Worm (Caenorhabditis elegans) whole organism, L1 larva: ENCODE results near the gene str-158.

Source experiments
- C16A3.4 ChIP-seq: fragments of 150-350 bp; optimal IDR thresholded peaks from 2 replicates; lab custom pipeline; 2014; ENCODE audit warnings: missing biosample characterization, missing genetic modification characterization
- C34B4.2 ChIP-seq: sonication (generic microtip); optimal IDR thresholded peaks from 2 replicates; lab custom pipeline; 2017; ENCODE audit warnings: mild to moderate bottlenecking, missing genetic modification characterization, missing compliant biosample characterization
- alr-1 ChIP-seq: fragments of 200-800 bp; sonication (Bioruptor generic); optimal IDR thresholded peaks from 2 replicates; lab custom pipeline; 2018; ENCODE audit warnings: borderline replicate concordance, mild to moderate bottlenecking, missing genetic modification characterization, missing compliant biosample characterization
- aly-2 ChIP-seq: fragments of 150-350 bp; optimal IDR thresholded peaks from 2 replicates; lab custom pipeline; 2014; ENCODE audit warnings: missing biosample characterization, missing genetic modification characterization
- blmp-1 ChIP-seq: fragments of 150-350 bp; optimal IDR thresholded peaks from 2 replicates; lab custom pipeline; 2014; ENCODE audit warnings: missing biosample characterization, missing genetic modification characterization
- ceh-82 ChIP-seq, 3 experiments: fragments of 150-350 bp in 1 of 3; sonication (generic microtip) in 2 of 3; optimal IDR thresholded peaks; 2 replicates each; lab custom pipeline; 2014 to 2017; ENCODE audit warnings: missing biosample characterization in 3 of 3, missing genetic modification characterization in 3 of 3
- ceh-88 ChIP-seq: fragments of 200-800 bp; sonication (Bioruptor generic); IDR thresholded peaks from 2 replicates; pipeline ENCODE4 v1.3.6; 2022; ENCODE audit warnings: missing genetic modification characterization, missing compliant biosample characterization
- ceh-90 ChIP-seq: sonication (generic microtip); optimal IDR thresholded peaks from 2 replicates; lab custom pipeline; 2016; ENCODE audit warnings: missing genetic modification characterization, missing compliant biosample characterization
- ces-1 ChIP-seq: fragments of 150-350 bp; optimal IDR thresholded peaks from 2 replicates; lab custom pipeline; 2014; ENCODE audit warnings: missing biosample characterization, missing genetic modification reagents, missing genetic modification characterization
- dpl-1 ChIP-seq, 3 experiments: fragments of 150-350 bp in 2 of 3; sonication (generic microtip) in 1 of 3; optimal IDR thresholded peaks; 2 replicates each; lab custom pipeline; 2014 to 2017; ENCODE audit warnings: missing biosample characterization in 3 of 3, missing genetic modification characterization in 3 of 3, missing genetic modification reagents in 3 of 3
- dsc-1 ChIP-seq: sonication (generic microtip); optimal IDR thresholded peaks from 2 replicates; lab custom pipeline; 2016; ENCODE audit warnings: mild to moderate bottlenecking, missing genetic modification characterization, missing compliant biosample characterization
- efl-1 ChIP-seq, 4 experiments: fragments of 150-350 bp; optimal IDR thresholded peaks in 3 of 4; peaks in 1 of 4; 1 replicate in 1 of 4; 2 replicates in 3 of 4; lab custom pipeline; 2014; ENCODE audit warnings: missing biosample characterization in 2 of 4, missing genetic modification characterization in 2 of 4, missing genetic modification reagents in 2 of 4
- efl-3 ChIP-seq: fragments of 200-800 bp; sonication (Bioruptor generic); optimal IDR thresholded peaks from 2 replicates; lab custom pipeline; 2018; ENCODE audit warnings: mild to moderate bottlenecking, missing genetic modification characterization, missing compliant biosample characterization
- elt-2 ChIP-seq: sonication (generic microtip); optimal IDR thresholded peaks from 2 replicates; lab custom pipeline; 2016; ENCODE audit warnings: missing genetic modification characterization, mild to moderate bottlenecking, inconsistent platforms, missing compliant biosample characterization, missing genetic modification reagents
- elt-3 ChIP-seq, 6 experiments: fragments of 150-350 bp in 1 of 6; sonication (generic microtip); optimal IDR thresholded peaks; 2 replicates each; lab custom pipeline; 2017 to 2018; ENCODE audit warnings: missing biosample characterization in 6 of 6, missing genetic modification characterization in 6 of 6, inconsistent platforms in 1 of 6
- ets-5 ChIP-seq: fragments of 200-800 bp; sonication (Bioruptor generic); IDR thresholded peaks from 2 replicates; pipeline ENCODE4 v1.3.6; 2022; ENCODE audit warnings: missing genetic modification characterization, missing compliant biosample characterization
- fkh-10 ChIP-seq: sonication (generic microtip); optimal IDR thresholded peaks from 2 replicates; lab custom pipeline; 2017; ENCODE audit warnings: missing biosample characterization, missing genetic modification reagents, missing genetic modification characterization
- fkh-4 ChIP-seq: sonication (generic microtip); optimal IDR thresholded peaks from 2 replicates; lab custom pipeline; 2016; ENCODE audit warnings: missing compliant biosample characterization, missing genetic modification characterization, borderline replicate concordance
- fkh-8 ChIP-seq: sonication (generic microtip); optimal IDR thresholded peaks from 2 replicates; lab custom pipeline; 2016; ENCODE audit warnings: mild to moderate bottlenecking, missing genetic modification characterization, missing compliant biosample characterization
- fos-1 ChIP-seq: fragments of 150-350 bp; optimal IDR thresholded peaks from 2 replicates; lab custom pipeline; 2014; ENCODE audit warnings: missing biosample characterization, missing genetic modification characterization
- hlh-17 ChIP-seq: fragments of 200-800 bp; sonication (Bioruptor generic); optimal IDR thresholded peaks from 2 replicates; lab custom pipeline; 2018; ENCODE audit warnings: missing genetic modification characterization, mild to moderate bottlenecking, missing compliant biosample characterization, moderate library complexity, borderline replicate concordance
- irx-1 ChIP-seq: sonication (generic microtip); optimal IDR thresholded peaks from 2 replicates; lab custom pipeline; 2016; ENCODE audit warnings: missing genetic modification characterization, missing compliant biosample characterization
- isw-1 ChIP-seq: fragments of 200-800 bp; sonication (Bioruptor generic); IDR thresholded peaks from 2 replicates; pipeline ENCODE4 v1.3.6; 2022; ENCODE audit warnings: missing genetic modification characterization, missing compliant biosample characterization
- jun-1 ChIP-seq: fragments of 150-350 bp; optimal IDR thresholded peaks from 2 replicates; lab custom pipeline; 2014; ENCODE audit warnings: missing biosample characterization, missing genetic modification reagents, missing genetic modification characterization
- lin-14 ChIP-seq: fragments of 200-800 bp; sonication (Bioruptor generic); optimal IDR thresholded peaks from 2 replicates; lab custom pipeline; 2018; ENCODE audit warnings: mild to moderate bottlenecking, missing genetic modification characterization, moderate library complexity, missing compliant biosample characterization
- lin-15B ChIP-seq: fragments of 150-350 bp; sonication (generic microtip); optimal IDR thresholded peaks from 3 replicates; lab custom pipeline; 2014; ENCODE audit warnings: missing biosample characterization, missing genetic modification characterization
- lin-35 ChIP-seq, 2 experiments: fragments of 150-350 bp; optimal IDR thresholded peaks; 2 replicates each; lab custom pipeline; 2014; ENCODE audit warnings: missing biosample characterization in 2 of 2, missing genetic modification characterization in 2 of 2, missing genetic modification reagents in 2 of 2
- lin-39 ChIP-seq: fragments of 150-350 bp; optimal IDR thresholded peaks from 2 replicates; lab custom pipeline; 2014; ENCODE audit warnings: missing biosample characterization, missing genetic modification reagents, missing genetic modification characterization
- lir-3 ChIP-seq: sonication (generic microtip); optimal IDR thresholded peaks from 2 replicates; lab custom pipeline; 2016; ENCODE audit warnings: mild to moderate bottlenecking, missing genetic modification characterization, moderate library complexity, missing compliant biosample characterization; ENCODE audit not compliant: poor library complexity
- lsy-2 ChIP-seq, 2 experiments: fragments of 150-350 bp; optimal IDR thresholded peaks; 2 replicates each; lab custom pipeline; 2014; ENCODE audit warnings: missing biosample characterization in 2 of 2, missing genetic modification characterization in 2 of 2
- mdl-1 ChIP-seq, 2 experiments: fragments of 150-350 bp; optimal IDR thresholded peaks; 2 replicates each; lab custom pipeline; 2014 to 2017; ENCODE audit warnings: missing biosample characterization in 2 of 2, missing genetic modification characterization in 2 of 2, inconsistent platforms in 1 of 2
- mep-1 ChIP-seq: fragments of 150-350 bp; optimal IDR thresholded peaks from 2 replicates; lab custom pipeline; 2014; ENCODE audit warnings: missing biosample characterization, missing genetic modification characterization
- nhr-12 ChIP-seq: sonication (generic microtip); optimal IDR thresholded peaks from 2 replicates; lab custom pipeline; 2017; ENCODE audit warnings: missing biosample characterization, missing genetic modification characterization
- nhr-19 ChIP-seq: fragments of 200-800 bp; sonication (Bioruptor generic); conservative IDR thresholded peaks from 2 replicates; pipeline ENCODE4 v1.3.6; 2022; ENCODE audit warnings: missing genetic modification characterization, missing compliant biosample characterization
- nhr-20 ChIP-seq: sonication (generic microtip); optimal IDR thresholded peaks from 2 replicates; lab custom pipeline; 2016; ENCODE audit warnings: mild to moderate bottlenecking, missing genetic modification characterization, missing compliant biosample characterization
- nhr-237 ChIP-seq: fragments of 150-350 bp; optimal IDR thresholded peaks from 2 replicates; lab custom pipeline; 2014; ENCODE audit warnings: missing biosample characterization, missing genetic modification characterization
- nhr-28 ChIP-seq: fragments of 150-350 bp; optimal IDR thresholded peaks from 2 replicates; lab custom pipeline; 2014; ENCODE audit warnings: missing biosample characterization, missing genetic modification characterization
- nhr-71 ChIP-seq: sonication (generic microtip); optimal IDR thresholded peaks from 2 replicates; lab custom pipeline; 2016; ENCODE audit warnings: mild to moderate bottlenecking, missing genetic modification characterization, moderate library complexity, missing compliant biosample characterization
- nhr-76 ChIP-seq: sonication (generic microtip); optimal IDR thresholded peaks from 2 replicates; lab custom pipeline; 2017; ENCODE audit warnings: missing biosample characterization, missing genetic modification characterization
- nhr-85 ChIP-seq: sonication (generic microtip); peaks from one replicate; lab custom pipeline; 2016; ENCODE audit warnings: missing genetic modification characterization, inconsistent platforms, missing compliant biosample characterization
- nhr-90 ChIP-seq: sonication (generic microtip); optimal IDR thresholded peaks from 2 replicates; lab custom pipeline; 2016; ENCODE audit warnings: mild to moderate bottlenecking, missing genetic modification characterization, missing compliant biosample characterization; ENCODE audit not compliant: poor library complexity
- pax-3 ChIP-seq: fragments of 200-800 bp; sonication (Bioruptor generic); optimal IDR thresholded peaks from 2 replicates; lab custom pipeline; 2018; ENCODE audit warnings: mild to moderate bottlenecking, missing genetic modification characterization, moderate library complexity, missing compliant biosample characterization
- pqm-1 ChIP-seq: sonication (generic microtip); optimal IDR thresholded peaks from 3 replicates; lab custom pipeline; 2017; ENCODE audit warnings: missing biosample characterization, missing genetic modification characterization
- snpc-4 ChIP-seq: fragments of 150-350 bp; optimal IDR thresholded peaks from 2 replicates; lab custom pipeline; 2014; ENCODE audit warnings: missing biosample characterization, missing genetic modification characterization
- sup-37 ChIP-seq: fragments of 200-800 bp; sonication (Bioruptor generic); optimal IDR thresholded peaks from 2 replicates; lab custom pipeline; 2018; ENCODE audit warnings: mild to moderate bottlenecking, missing genetic modification characterization, missing compliant biosample characterization
- tbx-2 ChIP-seq: sonication (generic microtip); optimal IDR thresholded peaks from 2 replicates; lab custom pipeline; 2016; ENCODE audit warnings: missing genetic modification characterization, missing compliant biosample characterization
- unc-130 ChIP-seq: fragments of 150-350 bp; optimal IDR thresholded peaks from 2 replicates; lab custom pipeline; 2017; ENCODE audit warnings: missing biosample characterization, missing genetic modification characterization, inconsistent platforms
- unc-30 ChIP-seq: sonication (generic microtip); optimal IDR thresholded peaks from 2 replicates; lab custom pipeline; 2017; ENCODE audit warnings: missing biosample characterization, missing genetic modification characterization
- unc-62 ChIP-seq: fragments of 150-350 bp; optimal IDR thresholded peaks from 2 replicates; lab custom pipeline; 2014; ENCODE audit warnings: missing biosample characterization, missing genetic modification reagents, missing genetic modification characterization
- unc-98 ChIP-seq: fragments of 200-800 bp; sonication (Bioruptor generic); IDR thresholded peaks from 2 replicates; pipeline ENCODE4 v1.3.6; 2022; ENCODE audit warnings: missing genetic modification characterization, missing compliant biosample characterization
- vab-15 ChIP-seq: sonication (generic microtip); optimal IDR thresholded peaks from 2 replicates; lab custom pipeline; 2017; ENCODE audit warnings: missing genotype, mild to moderate bottlenecking, missing genetic modification characterization, missing compliant biosample characterization
- ztf-11 ChIP-seq, 2 experiments: sonication (generic microtip); optimal IDR thresholded peaks; 2 replicates each; lab custom pipeline; 2016 to 2017; ENCODE audit warnings: missing genetic modification characterization in 2 of 2, missing biosample characterization in 1 of 2, missing compliant biosample characterization in 1 of 2

The str-158 gene

DNA sequence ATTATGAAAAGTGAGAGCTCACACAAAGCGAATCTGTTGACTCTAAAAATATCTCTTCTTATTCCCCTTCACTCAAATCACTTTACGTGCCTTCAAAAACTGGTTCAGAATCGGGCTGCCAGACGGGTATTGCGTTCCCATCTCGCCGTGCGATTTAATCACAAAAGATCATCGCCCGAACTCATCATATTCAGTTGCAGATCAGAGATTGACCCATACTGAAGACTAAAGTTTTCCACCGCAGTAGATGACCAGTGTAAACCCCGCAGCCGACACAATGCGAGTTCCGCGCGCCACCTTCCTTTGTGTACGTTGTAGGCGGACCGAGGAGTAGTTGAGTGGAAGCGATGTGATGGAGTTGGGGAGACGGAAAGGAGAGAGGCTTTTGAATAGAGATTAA, 37.2 kb upstream of the str-158 start (continued):
- TF ChIP-seq irx-1 (tag; lab: Kevin White, UChicago) (peak; percentile 38), lin-15B (tag; lab: Kevin White, UChicago) (no peak), mdl-1 (tag; optimal IDR thresholded peaks at IDR 0.05; lab: Kevin White, UChicago) (peak in 1 of 2 experiments; percentile 5), fkh-10 (GFP tag; lab: Kevin White, UChicago) (no peak), nhr-85 (tag; lab: Kevin White, UChicago) (peak; percentile 96), lin-14 (GFP tag; lab: Kevin White, UChicago) (peak; percentile 93), ceh-88 (GFP tag; lab: Robert Waterston, UW) (peak; percentile 39; the same call in 1 of the 2 replicates), nhr-20 (tag; lab: Kevin White, UChicago) (peak; percentile 83), snpc-4 (tag; lab: Kevin White, UChicago) (peak; percentile 98), ets-5 (GFP tag; lab: Robert Waterston, UW) (no peak), efl-1 (optimal IDR thresholded peaks at IDR 0.05; lab: Kevin White, UChicago) (peak; percentile 33 to 61), efl-1 (GFP tag; optimal IDR thresholded peaks at IDR 0.05 in 1 of 2; lab: Kevin White, UChicago) (peak; percentile 16 to 93), unc-30 (tag; lab: Kevin White, UChicago) (no peak), fkh-4 (tag; lab: Kevin White, UChicago) (no peak), pax-3 (tag; lab: Kevin White, UChicago) (no peak), jun-1 (tag; lab: Kevin White, UChicago) (no peak), sup-37 (GFP tag; lab: Kevin White, UChicago) (no peak), C16A3.4 (no peak), nhr-90 (peak; percentile 81), efl-3 (GFP tag; lab: Kevin White, UChicago) (no peak), alr-1 (tag; lab: Kevin White, UChicago) (no peak), lir-3 (tag; lab: Kevin White, UChicago) (no peak), vab-15 (tag; lab: Kevin White, UChicago) (no peak), lsy-2 (tag; optimal IDR thresholded peaks at IDR 0.05; lab: Kevin White, UChicago) (peak in 1 of 2 experiments; percentile 61), nhr-237 (tag; lab: Kevin White, UChicago) (peak; percentile 5), ces-1 (GFP tag; lab: Kevin White, UChicago) (no peak), mep-1 (tag; lab: Kevin White, UChicago) (peak; percentile 52), fos-1 (peak; percentile 15), unc-98 (GFP tag; lab: Robert Waterston, UW) (no peak), nhr-76 (tag; lab: Kevin White, UChicago) (no peak), fkh-8 (no peak), nhr-28 (tag; lab: Kevin White, UChicago) (no peak), dpl-1 (GFP tag; optimal IDR thresholded peaks at IDR 0.05; lab: Kevin White, UChicago) (peak in 1 of 3 experiments; percentile 8), dsc-1 (tag; lab: Kevin White, UChicago) (peak; percentile 80), nhr-12 (no peak), C34B4.2 (no peak), nhr-19 (GFP tag; lab: Robert Waterston, UW) (peak; percentile 86), ceh-90 (tag; lab: Kevin White, UChicago) (no peak), pqm-1 (tag; lab: Kevin White, UChicago) (no peak), hlh-17 (GFP tag; lab: Kevin White, UChicago) (no peak), ztf-11 (tag; optimal IDR thresholded peaks at IDR 0.05; lab: Kevin White, UChicago) (no peak), lin-39 (tag; lab: Kevin White, UChicago) (peak; percentile 13), aly-2 (tag; lab: Kevin White, UChicago) (no peak), ceh-82 (tag; optimal IDR thresholded peaks at IDR 0.05; lab: Kevin White, UChicago) (peak; percentile 24 to 53 (median 53)), unc-130 (tag; lab: Kevin White, UChicago) (no peak), lin-35 (GFP tag; optimal IDR thresholded peaks at IDR 0.05; lab: Kevin White, UChicago) (peak; percentile 35 to 37), isw-1 (GFP tag; lab: Robert Waterston, UW) (no peak), elt-3 (tag; optimal IDR thresholded peaks at IDR 0.05; lab: Kevin White, UChicago) (peak in 3 of 6 experiments; percentile 20 to 62 (median 29)), nhr-71 (peak; percentile 85), elt-2 (tag; lab: Kevin White, UChicago) (peak; percentile 33), blmp-1 (no peak), unc-62 (no peak), tbx-2 (tag; lab: Kevin White, UChicago) (peak; percentile 51)
